Fruit fly (Drosophila melanogaster) whole organism, embryonic: ENCODE measurements around the gene CG18749.

ENCODE experiments used
- ATbp ChIP-seq: fragments of 200-800 bp; sonication (Bioruptor generic); optimal IDR thresholded peaks from 2 replicates; lab custom pipeline; 2017; ENCODE audit warnings: missing biosample characterization, mild to moderate bottlenecking, missing genetic modification characterization, missing genetic modification reagents
- Ada2b ChIP-seq: fragments of 200-800 bp; sonication (Bioruptor generic); IDR thresholded peaks from 2 replicates; pipeline ENCODE4 v1.3.6; 2022; ENCODE audit warnings: missing biosample characterization, missing genetic modification characterization
- Atf6 ChIP-seq: fragments of 200-800 bp; sonication (Bioruptor generic); IDR thresholded peaks from 2 replicates; pipeline ENCODE4 v1.3.6; 2022; ENCODE audit warnings: missing biosample characterization, missing genetic modification characterization
- CG10321 ChIP-seq: fragments of 200-800 bp; sonication (Bioruptor generic); IDR thresholded peaks from 2 replicates; pipeline ENCODE4 v1.3.6; 2022; ENCODE audit warnings: missing biosample characterization, missing genetic modification characterization
- CG10654 ChIP-seq: fragments of 200-800 bp; sonication (Bioruptor generic); optimal IDR thresholded peaks from 2 replicates; lab custom pipeline; 2016; ENCODE audit warnings: missing biosample characterization, missing genetic modification characterization
- CG11398 ChIP-seq: fragments of 200-800 bp; sonication (Bioruptor generic); optimal IDR thresholded peaks from 2 replicates; lab custom pipeline; 2016; ENCODE audit warnings: missing biosample characterization, missing genetic modification characterization
- CG11723 ChIP-seq: fragments of 200-800 bp; sonication (Bioruptor generic); optimal IDR thresholded peaks from 2 replicates; lab custom pipeline; 2017; ENCODE audit warnings: missing biosample characterization, mild to moderate bottlenecking, missing genetic modification characterization
- CG13296 ChIP-seq: fragments of 200-800 bp; sonication (Bioruptor generic); optimal IDR thresholded peaks from 3 replicates; lab custom pipeline; 2018; ENCODE audit warnings: missing biosample characterization, mild to moderate bottlenecking, missing genetic modification characterization
- CG1529 ChIP-seq: fragments of 200-800 bp; sonication (Bioruptor generic); optimal IDR thresholded peaks from 3 replicates; lab custom pipeline; 2018; ENCODE audit warnings: missing biosample characterization, missing genetic modification characterization
- CG1602 ChIP-seq: fragments of 200-800 bp; sonication (Bioruptor generic); optimal IDR thresholded peaks from 3 replicates; lab custom pipeline; 2016; ENCODE audit warnings: missing biosample characterization, missing genetic modification characterization
- CG17612 ChIP-seq: fragments of 200-800 bp; sonication (Bioruptor generic); IDR thresholded peaks from 2 replicates; pipeline ENCODE4 v1.3.6; 2022; ENCODE audit warnings: missing biosample characterization, missing genetic modification characterization
- CG18262 ChIP-seq: fragments of 200-800 bp; optimal IDR thresholded peaks from 3 replicates; lab custom pipeline; 2019; ENCODE audit warnings: missing biosample characterization, mild to moderate bottlenecking, missing genetic modification characterization, moderate library complexity
- CG31388 ChIP-seq: fragments of 200-800 bp; sonication (Bioruptor generic); optimal IDR thresholded peaks from 2 replicates; lab custom pipeline; 2016; ENCODE audit warnings: missing biosample characterization, missing genetic modification characterization
- CG32767 ChIP-seq: fragments of 200-800 bp; sonication (Bioruptor generic); IDR thresholded peaks from 2 replicates; pipeline ENCODE4 v1.3.6; 2022; ENCODE audit warnings: missing biosample characterization, missing genetic modification characterization
- CG34422 ChIP-seq: fragments of 200-800 bp; sonication (Bioruptor generic); IDR thresholded peaks from 3 replicates; pipeline ENCODE4 v1.3.6; 2022; ENCODE audit warnings: missing biosample characterization, missing genetic modification characterization
- CG4854 ChIP-seq: fragments of 200-800 bp; sonication (Bioruptor generic); optimal IDR thresholded peaks from 2 replicates; lab custom pipeline; 2016; ENCODE audit warnings: missing biosample characterization, missing genetic modification characterization, inconsistent platforms
- CG8290 ChIP-seq, 3 experiments: fragments of 200-800 bp; sonication (Bioruptor generic); optimal IDR thresholded peaks; 2 replicates each; lab custom pipeline; 2016 to 2019; ENCODE audit warnings: missing biosample characterization in 3 of 3, missing genetic modification characterization in 3 of 3, mild to moderate bottlenecking in 2 of 3, moderate library complexity in 1 of 3
- CG9437 ChIP-seq: fragments of 200-800 bp; sonication (Bioruptor generic); optimal IDR thresholded peaks from 2 replicates; lab custom pipeline; 2018; ENCODE audit warnings: missing biosample characterization, mild to moderate bottlenecking, missing genetic modification characterization
- CG9932 ChIP-seq: fragments of 200-800 bp; sonication (Bioruptor generic); IDR thresholded peaks from 2 replicates; pipeline ENCODE4 v1.3.6; 2022; ENCODE audit warnings: missing biosample characterization, missing genetic modification characterization
- Camta ChIP-seq: fragments of 200-800 bp; sonication (Bioruptor generic); optimal IDR thresholded peaks from 2 replicates; lab custom pipeline; 2016; ENCODE audit warnings: missing biosample characterization, missing genetic modification characterization
- D ChIP-seq, 2 experiments: fragments of 200-800 bp in 1 of 2; fragments of >200 bp in 1 of 2; sonication (Bioruptor generic) in 1 of 2; optimal IDR thresholded peaks; 2 replicates in 1 of 2; 3 replicates in 1 of 2; lab custom pipeline; 2017; ENCODE audit warnings: mild to moderate bottlenecking in 1 of 2, missing biosample characterization in 1 of 2, missing genetic modification characterization in 1 of 2, missing genetic modification reagents in 1 of 2
- D19A ChIP-seq: fragments of 200-800 bp; optimal IDR thresholded peaks from 3 replicates; lab custom pipeline; 2019; ENCODE audit warnings: missing biosample characterization, mild to moderate bottlenecking, missing genetic modification characterization, moderate library complexity
- Deaf1 ChIP-seq: fragments of 200-800 bp; optimal IDR thresholded peaks from 3 replicates; lab custom pipeline; 2019; ENCODE audit warnings: missing biosample characterization, mild to moderate bottlenecking, missing genetic modification characterization, moderate library complexity
- Drgx ChIP-seq: fragments of 200-800 bp; sonication (Bioruptor generic); IDR thresholded peaks from 2 replicates; pipeline ENCODE4 v1.3.6; 2022; ENCODE audit warnings: missing biosample characterization, missing genetic modification characterization
- E2f1 ChIP-seq: fragments of 200-800 bp; sonication (Bioruptor generic); IDR thresholded peaks from 2 replicates; pipeline ENCODE4 v1.3.6; 2022; ENCODE audit warnings: missing biosample characterization, missing genetic modification characterization
- Ets65A ChIP-seq: fragments of 200-800 bp; sonication (Bioruptor generic); peaks from one replicate; lab custom pipeline; 2016; ENCODE audit warnings: missing biosample characterization, missing genetic modification characterization
- HLHmδ ChIP-seq: fragments of 200-800 bp; sonication (Bioruptor generic); optimal IDR thresholded peaks from 2 replicates; lab custom pipeline; 2018; ENCODE audit warnings: missing biosample characterization, mild to moderate bottlenecking, missing genetic modification characterization, moderate library complexity
- Hr78 ChIP-seq, 2 experiments: fragments of 200-800 bp in 1 of 2; fragments of >200 bp in 1 of 2; sonication (Bioruptor generic) in 1 of 2; optimal IDR thresholded peaks; 2 replicates each; lab custom pipeline; 2017 to 2019; ENCODE audit warnings: missing biosample characterization in 2 of 2, missing genetic modification characterization in 2 of 2, mild to moderate bottlenecking in 1 of 2, moderate library complexity in 1 of 2
- Lhr ChIP-seq: fragments of 200-800 bp; sonication (Bioruptor generic); optimal IDR thresholded peaks from 3 replicates; lab custom pipeline; 2017; ENCODE audit warnings: mild to moderate bottlenecking, missing biosample characterization, missing genetic modification reagents, missing genetic modification characterization
- MTF-1 ChIP-seq: fragments of 200-800 bp; sonication (Bioruptor generic); optimal IDR thresholded peaks from 2 replicates; lab custom pipeline; 2018; ENCODE audit warnings: missing biosample characterization, mild to moderate bottlenecking, missing genetic modification characterization, borderline replicate concordance
- Mad ChIP-seq: fragments of 200-800 bp; sonication (Bioruptor generic); optimal IDR thresholded peaks from 2 replicates; lab custom pipeline; 2016; ENCODE audit warnings: missing biosample characterization, missing genetic modification characterization
- Med ChIP-seq: fragments of 200-800 bp; sonication (Bioruptor generic); peaks from one replicate; lab custom pipeline; 2016; ENCODE audit warnings: missing biosample characterization, missing genetic modification characterization, mild to moderate bottlenecking, inconsistent platforms, moderate library complexity
- NfI ChIP-seq: fragments of 200-800 bp; sonication (Bioruptor generic); optimal IDR thresholded peaks from 3 replicates; lab custom pipeline; 2018; ENCODE audit warnings: missing biosample characterization, mild to moderate bottlenecking, missing genetic modification characterization, moderate library complexity
- Ptx1 ChIP-seq: fragments of 200-800 bp; sonication (Bioruptor generic); IDR thresholded peaks from 2 replicates; pipeline ENCODE4 v1.3.6; 2022; ENCODE audit warnings: missing biosample characterization, missing genetic modification characterization
- Sin3A ChIP-seq: fragments of >200 bp; optimal IDR thresholded peaks from 2 replicates; lab custom pipeline; 2018
- amos ChIP-seq: fragments of 200-800 bp; sonication (Bioruptor generic); IDR thresholded peaks from 2 replicates; pipeline ENCODE4 v1.3.6; 2022; ENCODE audit warnings: missing biosample characterization, missing genetic modification characterization; ENCODE audit not compliant: partially characterized antibody
- bsh ChIP-seq, 2 experiments: fragments of 200-800 bp; sonication (Bioruptor generic); optimal IDR thresholded peaks; 2 replicates each; lab custom pipeline; 2017 to 2018; ENCODE audit warnings: mild to moderate bottlenecking in 2 of 2, missing biosample characterization in 2 of 2, missing genetic modification characterization in 2 of 2, moderate library complexity in 1 of 2
- hbn ChIP-seq: fragments of 200-800 bp; sonication (Bioruptor generic); IDR thresholded peaks from 2 replicates; pipeline ENCODE4 v1.3.6; 2022; ENCODE audit warnings: missing biosample characterization, missing genetic modification characterization; ENCODE audit not compliant: partially characterized antibody
- kni ChIP-seq: fragments of 200-800 bp; sonication (Bioruptor generic); optimal IDR thresholded peaks from 3 replicates; lab custom pipeline; 2017; ENCODE audit warnings: mild to moderate bottlenecking, missing biosample characterization, missing genetic modification reagents, missing genetic modification characterization
- lbe ChIP-seq: fragments of 200-800 bp; sonication (Bioruptor generic); optimal IDR thresholded peaks from 2 replicates; lab custom pipeline; 2016; ENCODE audit warnings: missing biosample characterization, mild to moderate bottlenecking, missing genetic modification characterization
- mam ChIP-seq: fragments of 200-800 bp; sonication (Bioruptor generic); optimal IDR thresholded peaks from 3 replicates; lab custom pipeline; 2016; ENCODE audit warnings: missing biosample characterization, missing genetic modification characterization
- pho ChIP-seq: fragments of 200-800 bp; sonication (Bioruptor generic); optimal IDR thresholded peaks from 2 replicates; lab custom pipeline; 2016; ENCODE audit warnings: missing biosample characterization, missing genetic modification characterization
- prd ChIP-seq, 3 experiments: fragments of >200 bp in 2 of 3; fragments of 200-800 bp in 1 of 3; sonication (Bioruptor generic) in 1 of 3; optimal IDR thresholded peaks in 2 of 3; IDR thresholded peaks in 1 of 3; 2 replicates in 2 of 3; 3 replicates in 1 of 3; pipeline versions ENCODE4 v1.3.6 to Lab custom; 2017 to 2022; ENCODE audit warnings: missing biosample characterization in 1 of 3, missing genetic modification characterization in 1 of 3
- salm ChIP-seq: fragments of 200-800 bp; sonication (Bioruptor generic); optimal IDR thresholded peaks from 2 replicates; lab custom pipeline; 2018; ENCODE audit warnings: missing biosample characterization, mild to moderate bottlenecking, missing genetic modification characterization
- schlank ChIP-seq: fragments of 200-800 bp; sonication (Bioruptor generic); optimal IDR thresholded peaks from 2 replicates; lab custom pipeline; 2018; ENCODE audit warnings: missing biosample characterization, mild to moderate bottlenecking, missing genetic modification characterization
- sna ChIP-seq: fragments of 200-800 bp; sonication (Bioruptor generic); IDR thresholded peaks from 2 replicates; pipeline ENCODE4 v1.3.6; 2022; ENCODE audit warnings: missing biosample characterization, missing genetic modification characterization; ENCODE audit not compliant: partially characterized antibody
- unc-4 ChIP-seq: fragments of 200-800 bp; sonication (Bioruptor generic); IDR thresholded peaks from 2 replicates; pipeline ENCODE4 v1.3.6; 2022; ENCODE audit warnings: missing biosample characterization, missing genetic modification characterization; ENCODE audit not compliant: partially characterized antibody
- vnd ChIP-seq: fragments of 200-800 bp; sonication (Bioruptor generic); IDR thresholded peaks from 3 replicates; pipeline ENCODE4 v1.3.6; 2022; ENCODE audit warnings: missing biosample characterization, missing genetic modification characterization; ENCODE audit not compliant: partially characterized antibody
- zfh2 ChIP-seq: fragments of 200-800 bp; sonication (Bioruptor generic); optimal IDR thresholded peaks from 2 replicates; lab custom pipeline; 2016; ENCODE audit warnings: missing biosample characterization, missing genetic modification characterization

The CG18749 gene

dm6 chr3R:8250166-8250733 is 6.4 kb downstream of the CG18749 start, which contains the start of gene mtg (continued):
- no peak for TF ChIP-seq hbn (GFP tag; lab: Robert Waterston, UW)
- no peak for TF ChIP-seq CG9932 (GFP tag; lab: Robert Waterston, UW)
- no peak for TF ChIP-seq CG11398
- TF ChIP-seq Drgx: no peak
- no peak for TF ChIP-seq mam (GFP tag; lab: Kevin White, UChicago)
- no peak for TF ChIP-seq CG1602
- no peak for TF ChIP-seq amos (GFP tag; lab: Robert Waterston, UW)
- TF ChIP-seq CG9437 (GFP tag; lab: Kevin White, UChicago): no peak
- TF ChIP-seq Ets65A (GFP tag; lab: Kevin White, UChicago): no peak
- no peak for TF ChIP-seq vnd
- no peak for TF ChIP-seq CG17612
- TF ChIP-seq HLHmδ (GFP tag; lab: Kevin White, UChicago): no peak
- no peak for TF ChIP-seq Sin3A
- no peak for TF ChIP-seq prd (optimal IDR thresholded peaks at IDR 0.05; lab: Kevin White, UChicago)
- TF ChIP-seq prd (GFP tag; IDR thresholded peaks at IDR 0.05; lab: Robert Waterston, UW): no peak
- no peak for TF ChIP-seq Hr78 (GFP tag; optimal IDR thresholded peaks at IDR 0.05; lab: Kevin White, UChicago)
- TF ChIP-seq CG13296: no peak
- TF ChIP-seq D (optimal IDR thresholded peaks at IDR 0.05; lab: Kevin White, UChicago): no peak
- TF ChIP-seq D (GFP tag; optimal IDR thresholded peaks at IDR 0.05; lab: Kevin White, UChicago): no peak
- 0 out of 2 replicates have a peak, but pooled peaks have one; percentile 23 for TF ChIP-seq E2f1 (GFP tag; lab: Robert Waterston, UW)
- no peak for TF ChIP-seq CG18262 (tag; lab: Kevin White, UChicago)
- TF ChIP-seq Lhr (GFP tag; lab: Kevin White, UChicago): no peak
- TF ChIP-seq Atf6 (GFP tag; lab: Robert Waterston, UW): no peak
- TF ChIP-seq pho (GFP tag; lab: Kevin White, UChicago): no peak
- TF ChIP-seq salm (tag; lab: Kevin White, UChicago): no peak
- TF ChIP-seq CG10654: no peak
- no peak for TF ChIP-seq CG8290 (GFP tag; optimal IDR thresholded peaks at IDR 0.05; lab: Kevin White, UChicago)
- TF ChIP-seq CG8290 (tag; optimal IDR thresholded peaks at IDR 0.05; lab: Kevin White, UChicago): peak in 1 of 2 experiments; percentile 15
- no peak for TF ChIP-seq zfh2 (GFP tag; lab: Kevin White, UChicago)
- no peak for TF ChIP-seq unc-4
- no peak for TF ChIP-seq CG10321 (GFP tag; lab: Robert Waterston, UW)
- no peak for TF ChIP-seq bsh (GFP tag; optimal IDR thresholded peaks at IDR 0.05; lab: Kevin White, UChicago)
- TF ChIP-seq CG32767 (GFP tag; lab: Robert Waterston, UW): no peak
- no peak for TF ChIP-seq D19A (tag; lab: Kevin White, UChicago)
- TF ChIP-seq CG1529: peak; percentile 69
- TF ChIP-seq Mad (GFP tag; lab: Kevin White, UChicago): no peak
- TF ChIP-seq MTF-1: no peak
- TF ChIP-seq CG4854 (GFP tag; lab: Kevin White, UChicago): no peak
- TF ChIP-seq CG31388 (GFP tag; lab: Kevin White, UChicago): no peak
- TF ChIP-seq Med (GFP tag; lab: Kevin White, UChicago): no peak
- TF ChIP-seq sna (GFP tag; lab: Robert Waterston, UW): no peak
- TF ChIP-seq schlank: no peak
- no peak for TF ChIP-seq CG11723 (GFP tag; lab: Kevin White, UChicago)
- TF ChIP-seq NfI: no peak
- TF ChIP-seq Camta (GFP tag; lab: Kevin White, UChicago): no peak
- TF ChIP-seq CG34422 (GFP tag; lab: Robert Waterston, UW): peak; percentile 18; the same call in 1 of the 3 replicates
- TF ChIP-seq lbe: no peak
- TF ChIP-seq Deaf1 (tag; lab: Kevin White, UChicago): peak; percentile 95
- no peak for TF ChIP-seq ATbp
- TF ChIP-seq Ada2b: no peak
- no peak for TF ChIP-seq kni (GFP tag; lab: Kevin White, UChicago)
- no peak for TF ChIP-seq Ptx1 (GFP tag; lab: Robert Waterston, UW)
